Worm (Caenorhabditis elegans) whole organism, L4/young adult: ENCODE data around the gene srh-120.
"Not testable (repeated sequence)": the region's sequence is repeated elsewhere in the genome, so short reads cannot be mapped to it uniquely, and the experiment has no call there.

Experiments
- W03F9.2 ChIP-seq: fragments of 150-350 bp; optimal IDR thresholded peaks from 2 replicates; lab custom pipeline; 2014; ENCODE audit warnings: missing biosample characterization, missing genetic modification characterization
- dao-5 ChIP-seq: sonication (generic microtip); optimal IDR thresholded peaks from 2 replicates; lab custom pipeline; 2016; ENCODE audit warnings: missing genotype, missing genetic modification characterization, moderate library complexity, missing compliant biosample characterization
- him-1 ChIP-seq: sonication (generic microtip); optimal IDR thresholded peaks from 2 replicates; lab custom pipeline; 2016; ENCODE audit warnings: missing genotype, missing genetic modification reagents, missing genetic modification characterization, missing compliant biosample characterization

srh-120 gene

ce11 chrV:17395374-17395773 is at the start of gene srh-120:
srh-120 (plus strand) TSS chrV:17395674.
- no peak for TF ChIP-seq dao-5 (tag; lab: Kevin White, UChicago)
- TF ChIP-seq him-1 (tag; lab: Kevin White, UChicago): no peak
- no peak for TF ChIP-seq W03F9.2 (tag; lab: Kevin White, UChicago)

- TF ChIP-seq dao-5 (tag; lab: Kevin White, UChicago): no peak
- no peak for TF ChIP-seq him-1 (tag; lab: Kevin White, UChicago)
- no peak for TF ChIP-seq W03F9.2 (tag; lab: Kevin White, UChicago)
Measured at ce11 chrV:17347602-17348001, 47.9 kb upstream of the srh-120 start, which contains the start of gene skr-5. skr-5 (plus strand) TSS chrV:17347902.

- TF ChIP-seq W03F9.2 (tag; lab: Kevin White, UChicago) (no peak), dao-5 (tag; lab: Kevin White, UChicago) (no peak), him-1 (tag; lab: Kevin White, UChicago) (no peak)
Measured at ce11 chrV:17350093-17350492, 45.4 kb upstream of the srh-120 start, which contains the start of gene lsy-27. lsy-27 (minus strand) TSS chrV:17350193.

- TF ChIP-seq W03F9.2 (tag; lab: Kevin White, UChicago) (peak; percentile 14), dao-5 (tag; lab: Kevin White, UChicago) (no peak)
Measured at ce11 chrV:17352827-17353373, 42.6 kb upstream of the srh-120 start, which contains the start of the genes fbxa-134 and F47H4.2. fbxa-134 (minus strand) TSS chrV:17352870. F47H4.2 (plus strand) TSS chrV:17353323.

- TF ChIP-seq W03F9.2 (tag; lab: Kevin White, UChicago) (no peak), him-1 (tag; lab: Kevin White, UChicago) (no peak), dao-5 (tag; lab: Kevin White, UChicago) (no peak)
Measured at ce11 chrV:17376639-17377038, 18.8 kb upstream of the srh-120 start, which contains the start of gene Y20C6A.1. Y20C6A.1 (minus strand) TSS chrV:17376745.

- TF ChIP-seq W03F9.2 (tag; lab: Kevin White, UChicago) (no peak), dao-5 (tag; lab: Kevin White, UChicago) (no peak), him-1 (tag; lab: Kevin White, UChicago) (no peak)
Measured at ce11 chrV:17377140-17377539, 18.3 kb upstream of the srh-120 start, which contains the start of gene fbxb-7. fbxb-7 (plus strand) TSS chrV:17377406.

ce11 chrV:17379932-17380331 is 15.5 kb upstream of the srh-120 start, which contains the start of gene Y20C6A.4:
Y20C6A.4 (plus strand) TSS chrV:17380232.
- TF ChIP-seq dao-5 (tag; lab: Kevin White, UChicago) (no peak), him-1 (tag; lab: Kevin White, UChicago) (no peak), W03F9.2 (tag; lab: Kevin White, UChicago) (no peak)

ce11 chrV:17409955-17410354 is 14.5 kb downstream of the srh-120 start, which contains the start of gene srh-132:
srh-132 (plus strand) TSS chrV:17410255.
- not testable (repeated sequence) for TF ChIP-seq dao-5, him-1, W03F9.2 (tag; lab: Kevin White, UChicago)

- no peak for TF ChIP-seq W03F9.2 (tag; lab: Kevin White, UChicago)
- no peak for TF ChIP-seq him-1 (tag; lab: Kevin White, UChicago)
- TF ChIP-seq dao-5 (tag; lab: Kevin White, UChicago): no peak
Measured at ce11 chrV:17414951-17415350, 19.5 kb downstream of the srh-120 start, which contains the start of gene T27C5.12. T27C5.12 (plus strand) TSS chrV:17415251.

- no peak for TF ChIP-seq W03F9.2 (tag; lab: Kevin White, UChicago)
- no peak for TF ChIP-seq him-1 (tag; lab: Kevin White, UChicago)
- no peak for TF ChIP-seq dao-5 (tag; lab: Kevin White, UChicago)
Measured at ce11 chrV:17416833-17417232, 21.4 kb downstream of the srh-120 start, which contains the start of gene clc-21. clc-21 (plus strand) TSS chrV:17417133.

ce11 chrV:17429262-17429661 is 33.8 kb downstream of the srh-120 start:
- no peak for TF ChIP-seq dao-5 (tag; lab: Kevin White, UChicago)
- TF ChIP-seq him-1 (tag; lab: Kevin White, UChicago): no peak
- no peak for TF ChIP-seq W03F9.2 (tag; lab: Kevin White, UChicago)

ce11 chrV:17430066-17430465 is 34.6 kb downstream of the srh-120 start, which contains the start of gene T27C5.10:
T27C5.10 (minus strand) TSS chrV:17430166.
- TF ChIP-seq him-1 (tag; lab: Kevin White, UChicago) (no peak), W03F9.2 (tag; lab: Kevin White, UChicago) (no peak), dao-5 (tag; lab: Kevin White, UChicago) (no peak)

ce11 chrV:17430903-17431302 is 35.4 kb downstream of the srh-120 start, which contains the start of gene srbc-27:
srbc-27 (plus strand) TSS chrV:17431203.
- TF ChIP-seq him-1 (tag; lab: Kevin White, UChicago) (no peak), W03F9.2 (tag; lab: Kevin White, UChicago) (no peak), dao-5 (tag; lab: Kevin White, UChicago) (no peak)
